Fruit fly (Drosophila melanogaster): ENCODE measurements around the gene Mhc.

Mhc gene

dm6 chr2L:16801578-16802152 is 35.3 kb downstream of the Mhc start:
- no peak for TF ChIP-seq CG6765 (GFP tag; optimal IDR thresholded peaks at IDR 0.05)
- no peak for TF ChIP-seq hb (GFP tag; IDR thresholded peaks at IDR 0.05; ENCODE audit: partially characterized antibody)
- no peak for TF ChIP-seq CG9817 (tag; optimal IDR thresholded peaks at IDR 0.05)
- peak; percentile 12 for TF ChIP-seq CG6854 (GFP tag; optimal IDR thresholded peaks at IDR 0.05)
- TF ChIP-seq btn (GFP tag; optimal IDR thresholded peaks at IDR 0.05) = no peak
- no peak for TF ChIP-seq CG12659 (GFP tag; optimal IDR thresholded peaks at IDR 0.05)
- TF ChIP-seq dm (GFP tag; optimal IDR thresholded peaks at IDR 0.05) = no peak
- no peak for TF ChIP-seq ap (GFP tag; IDR thresholded peaks at IDR 0.05)
- no peak for TF ChIP-seq Sox100B (GFP tag; optimal IDR thresholded peaks at IDR 0.05)
- no peak for TF ChIP-seq C15 (GFP tag; IDR thresholded peaks at IDR 0.05)
- peak; percentile 16 for TF ChIP-seq pzg (GFP tag; optimal IDR thresholded peaks at IDR 0.05)
- TF ChIP-seq Lhr (GFP tag; optimal IDR thresholded peaks at IDR 0.05) = peak; percentile 34
- TF ChIP-seq NC2β (GFP tag; optimal IDR thresholded peaks at IDR 0.05) = no peak
- no peak for TF ChIP-seq Six4 (GFP tag; optimal IDR thresholded peaks at IDR 0.05)
- TF ChIP-seq trem (tag; optimal IDR thresholded peaks at IDR 0.05) = no peak
- TF ChIP-seq CTCF (GFP tag; optimal IDR thresholded peaks at IDR 0.05) = peak; percentile 54
- no peak for TF ChIP-seq pb (GFP tag; optimal IDR thresholded peaks at IDR 0.05)
- TF ChIP-seq CG7372 (GFP tag; IDR thresholded peaks at IDR 0.05) = no peak
- TF ChIP-seq Bteb2 (GFP tag; optimal IDR thresholded peaks at IDR 0.05) = no peak
- TF ChIP-seq CG4282 (GFP tag; optimal IDR thresholded peaks at IDR 0.05) = no peak
- TF ChIP-seq CG10979 (tag; optimal IDR thresholded peaks at IDR 0.05) = no peak
- TF ChIP-seq ham (GFP tag; IDR thresholded peaks at IDR 0.05) = no peak
- TF ChIP-seq dan (GFP tag; IDR thresholded peaks at IDR 0.05) = no peak
- TF ChIP-seq Myb (GFP tag; optimal IDR thresholded peaks at IDR 0.05) = peak; percentile 67
- no peak for TF ChIP-seq CG31224 (GFP tag; IDR thresholded peaks at IDR 0.05)
- TF ChIP-seq fd3F (GFP tag; optimal IDR thresholded peaks at IDR 0.05) = no peak
- no peak for TF ChIP-seq Max (GFP tag; optimal IDR thresholded peaks at IDR 0.05)
- peak; percentile 35 for TF ChIP-seq lab (GFP tag; optimal IDR thresholded peaks at IDR 0.05)
- TF ChIP-seq CG10366 (GFP tag; IDR thresholded peaks at IDR 0.05) = no peak
- TF ChIP-seq Sry-δ (GFP tag; optimal IDR thresholded peaks at IDR 0.05) = no peak
- TF ChIP-seq Mes4 (GFP tag; optimal IDR thresholded peaks at IDR 0.05) = no peak
- no peak for TF ChIP-seq HLH54F (GFP tag; optimal IDR thresholded peaks at IDR 0.05)
- no peak for TF ChIP-seq gem (tag; optimal IDR thresholded peaks at IDR 0.05)
- TF ChIP-seq fd96Cb (tag; optimal IDR thresholded peaks at IDR 0.05) = no peak
- TF ChIP-seq sima (GFP tag; optimal IDR thresholded peaks at IDR 0.05) = no peak
- no peak for TF ChIP-seq CG30431 (GFP tag; optimal IDR thresholded peaks at IDR 0.05)
- no peak for TF ChIP-seq cg (GFP tag; optimal IDR thresholded peaks at IDR 0.05)
- no peak for TF ChIP-seq D (optimal IDR thresholded peaks at IDR 0.05)
- TF ChIP-seq D (GFP tag; optimal IDR thresholded peaks at IDR 0.05) = no peak
- TF ChIP-seq mld (GFP tag; IDR thresholded peaks at IDR 0.05; ENCODE audit: partially characterized antibody) = no peak
- no peak for TF ChIP-seq CG16813 (GFP tag; IDR thresholded peaks at IDR 0.05; ENCODE audit: partially characterized antibody)
- TF ChIP-seq GATAe (GFP tag; conservative IDR thresholded peaks at IDR 0.05) = peak; percentile 75
- no peak for TF ChIP-seq vnd (GFP tag; IDR thresholded peaks at IDR 0.05; ENCODE audit: partially characterized antibody)
- peak; percentile 51; the same call in 1 of the 3 replicates for TF ChIP-seq Opbp (GFP tag; IDR thresholded peaks at IDR 0.05; ENCODE audit: partially characterized antibody)
- no peak for TF ChIP-seq ERR (GFP tag; optimal IDR thresholded peaks at IDR 0.05)
- TF ChIP-seq stwl (tag; optimal IDR thresholded peaks at IDR 0.05) = peak; percentile 52
- TF ChIP-seq CG6813 (GFP tag; optimal IDR thresholded peaks at IDR 0.05) = no peak
- no peak for TF ChIP-seq kay (GFP tag; optimal IDR thresholded peaks at IDR 0.05)
- no peak for TF ChIP-seq Sox102F (GFP tag; optimal IDR thresholded peaks at IDR 0.05)
- TF ChIP-seq B-H1 (GFP tag; IDR thresholded peaks at IDR 0.05) = no peak
- TF ChIP-seq ewg (GFP tag; optimal IDR thresholded peaks at IDR 0.05) = no peak
- peak; percentile 13 for TF ChIP-seq Ets65A (GFP tag)

All from whole organism, embryonic.